Fruit fly (Drosophila melanogaster): ENCODE results near the gene Inx2.

The Inx2 gene

dm6 chrX:6982054-6982453 is 16.4 kb upstream of the Inx2 start (continued):
- TF ChIP-seq CG10979 (tag; optimal IDR thresholded peaks at IDR 0.05) (peak; percentile 59), CG11504 (tag; optimal IDR thresholded peaks at IDR 0.05) (peak; percentile 58), bsh (GFP tag; optimal IDR thresholded peaks at IDR 0.05) (peak in 1 of 2 experiments; percentile 62), Ravus (GFP tag; IDR thresholded peaks at IDR 0.05) (no peak), ci (GFP tag; IDR thresholded peaks at IDR 0.05) (0 out of 3 replicates have a peak, but pooled peaks have one; percentile 11), row (GFP tag; IDR thresholded peaks at IDR 0.05) (peak; percentile 52), Sox100B (GFP tag; optimal IDR thresholded peaks at IDR 0.05) (peak; percentile 21), sim (GFP tag; IDR thresholded peaks at IDR 0.05) (no peak), grau (tag; optimal IDR thresholded peaks at IDR 0.05) (peak; percentile 50), D (optimal IDR thresholded peaks at IDR 0.05) (no peak), D (GFP tag; optimal IDR thresholded peaks at IDR 0.05) (peak; percentile 35), ind (GFP tag; optimal IDR thresholded peaks at IDR 0.05) (peak; percentile 15), fd96Cb (tag; optimal IDR thresholded peaks at IDR 0.05) (peak; percentile 42), CG12659 (GFP tag; optimal IDR thresholded peaks at IDR 0.05) (peak; percentile 16), onecut (GFP tag; IDR thresholded peaks at IDR 0.05) (no peak), Sox102F (GFP tag; optimal IDR thresholded peaks at IDR 0.05) (peak; percentile 50), CG6791 (GFP tag; IDR thresholded peaks at IDR 0.05; ENCODE audit: partially characterized antibody) (no peak), CG3838 (GFP tag; optimal IDR thresholded peaks at IDR 0.05) (no peak), ken (GFP tag; IDR thresholded peaks at IDR 0.05) (no peak), toy (GFP tag; IDR thresholded peaks at IDR 0.05) (no peak), fd3F (GFP tag; optimal IDR thresholded peaks at IDR 0.05) (peak; percentile 2), tio (GFP tag; optimal IDR thresholded peaks at IDR 0.05) (peak; percentile 12), Rfx (GFP tag; IDR thresholded peaks at IDR 0.05) (0 out of 2 replicates have a peak, but pooled peaks have one; percentile 11), dmrt99B (tag; optimal IDR thresholded peaks at IDR 0.05) (peak; percentile 60), CG2120 (GFP tag; optimal IDR thresholded peaks at IDR 0.05) (peak; percentile 45), CG33557 (GFP tag; optimal IDR thresholded peaks at IDR 0.05) (peak; percentile 17), Ssrp (tag; optimal IDR thresholded peaks at IDR 0.05) (peak; percentile 35), CG2116 (GFP tag; optimal IDR thresholded peaks at IDR 0.05) (peak; percentile 12), CG16813 (GFP tag; IDR thresholded peaks at IDR 0.05; ENCODE audit: partially characterized antibody) (no peak), CoRest (tag; optimal IDR thresholded peaks at IDR 0.05) (peak; percentile 54), HLH4C (GFP tag; IDR thresholded peaks at IDR 0.05; ENCODE audit: partially characterized antibody) (no peak), pros (GFP tag; optimal IDR thresholded peaks at IDR 0.05) (peak; percentile 0), D19A (tag; optimal IDR thresholded peaks at IDR 0.05) (peak; percentile 32), Dip2 (GFP tag; IDR thresholded peaks at IDR 0.05) (no peak), Hmr (GFP tag; optimal IDR thresholded peaks at IDR 0.05) (peak; percentile 4), CG30403 (GFP tag; optimal IDR thresholded peaks at IDR 0.05) (peak; percentile 29), gem (tag; optimal IDR thresholded peaks at IDR 0.05) (peak; percentile 73), phol (tag; optimal IDR thresholded peaks at IDR 0.05) (peak; percentile 60), CG8290 (GFP tag; optimal IDR thresholded peaks at IDR 0.05) (no peak), CG8290 (tag; optimal IDR thresholded peaks at IDR 0.05) (peak in 1 of 2 experiments; percentile 5), H2.0 (GFP tag; IDR thresholded peaks at IDR 0.05) (peak; percentile 25; the same call in 1 of the 2 replicates), CG11456 (GFP tag; IDR thresholded peaks at IDR 0.05) (no peak), NfI (GFP tag; optimal IDR thresholded peaks at IDR 0.05) (no peak), CG2678 (tag; optimal IDR thresholded peaks at IDR 0.05) (peak; percentile 58), CG15269 (tag; optimal IDR thresholded peaks at IDR 0.05) (peak; percentile 31), Spps (tag; optimal IDR thresholded peaks at IDR 0.05) (peak; percentile 37), lola (GFP tag; optimal IDR thresholded peaks at IDR 0.05) (peak in 1 of 3 experiments; percentile 64), CG7987 (GFP tag; optimal IDR thresholded peaks at IDR 0.05) (no peak), slbo (GFP tag; IDR thresholded peaks at IDR 0.05) (peak; percentile 39), CG10209 (GFP tag; optimal IDR thresholded peaks at IDR 0.05) (peak; percentile 7)
